Fruit fly (Drosophila melanogaster) whole organism, embryonic: ENCODE data around the gene CG43797.

ENCODE experiments used
- CG10959 ChIP-seq: fragments of 200-800 bp; sonication (Bioruptor generic); IDR thresholded peaks from 2 replicates; pipeline ENCODE4 v1.3.6; 2022; ENCODE audit warnings: missing biosample characterization, missing genetic modification characterization
- CG10979 ChIP-seq: fragments of 200-800 bp; sonication (Bioruptor generic); optimal IDR thresholded peaks from 2 replicates; lab custom pipeline; 2018; ENCODE audit warnings: missing biosample characterization, mild to moderate bottlenecking, missing genetic modification characterization, moderate library complexity
- CG11696 ChIP-seq: fragments of 200-800 bp; sonication (Bioruptor generic); IDR thresholded peaks from 2 replicates; pipeline ENCODE4 v1.3.6; 2022; ENCODE audit warnings: missing biosample characterization, missing genetic modification characterization
- CG12236 ChIP-seq: fragments of 200-800 bp; sonication (Bioruptor generic); optimal IDR thresholded peaks from 2 replicates; lab custom pipeline; 2016; ENCODE audit warnings: missing biosample characterization, missing genetic modification characterization
- CG12299 ChIP-seq: fragments of 200-800 bp; sonication (Bioruptor generic); optimal IDR thresholded peaks from 2 replicates; lab custom pipeline; 2018; ENCODE audit warnings: missing biosample characterization, mild to moderate bottlenecking, missing genetic modification characterization
- CG13296 ChIP-seq: fragments of 200-800 bp; sonication (Bioruptor generic); optimal IDR thresholded peaks from 3 replicates; lab custom pipeline; 2018; ENCODE audit warnings: missing biosample characterization, mild to moderate bottlenecking, missing genetic modification characterization
- CG13775 ChIP-seq: fragments of 200-800 bp; sonication (Bioruptor generic); optimal IDR thresholded peaks from 3 replicates; lab custom pipeline; 2017; ENCODE audit warnings: missing biosample characterization, mild to moderate bottlenecking, missing genetic modification characterization
- CG17612 ChIP-seq: fragments of 200-800 bp; sonication (Bioruptor generic); IDR thresholded peaks from 2 replicates; pipeline ENCODE4 v1.3.6; 2022; ENCODE audit warnings: missing biosample characterization, missing genetic modification characterization
- CG17912 ChIP-seq: fragments of 200-800 bp; sonication (Bioruptor generic); optimal IDR thresholded peaks from 2 replicates; lab custom pipeline; 2018; ENCODE audit warnings: missing biosample characterization, mild to moderate bottlenecking, missing genetic modification characterization
- CG2120 ChIP-seq: fragments of 200-800 bp; sonication (Bioruptor generic); optimal IDR thresholded peaks from 3 replicates; lab custom pipeline; 2016; ENCODE audit warnings: missing biosample characterization, missing genetic modification characterization
- CG2712 ChIP-seq: fragments of 200-800 bp; optimal IDR thresholded peaks from 3 replicates; lab custom pipeline; 2019; ENCODE audit warnings: missing biosample characterization, mild to moderate bottlenecking, missing genetic modification characterization, moderate library complexity
- CG3726 ChIP-seq: fragments of 200-800 bp; sonication (Bioruptor generic); IDR thresholded peaks from 3 replicates; pipeline ENCODE4, ENCODE4 v1.3.6; 2022; ENCODE audit warnings: missing biosample characterization, missing genetic modification characterization
- CG3847 ChIP-seq: fragments of 200-800 bp; sonication (Bioruptor generic); IDR thresholded peaks from 2 replicates; pipeline ENCODE4 v1.3.6; 2022; ENCODE audit warnings: missing biosample characterization, missing genetic modification characterization
- CG6272 ChIP-seq: fragments of 200-800 bp; sonication (Bioruptor generic); IDR thresholded peaks from 2 replicates; pipeline ENCODE4 v1.3.6; 2022; ENCODE audit warnings: missing biosample characterization, missing genetic modification characterization
- CG7372 ChIP-seq: fragments of 200-800 bp; sonication (Bioruptor generic); IDR thresholded peaks from 2 replicates; pipeline ENCODE4 v1.3.6; 2022; ENCODE audit warnings: missing biosample characterization, missing genetic modification characterization
- CrebB ChIP-seq: fragments of 200-800 bp; sonication (Bioruptor generic); optimal IDR thresholded peaks from 3 replicates; lab custom pipeline; 2018; ENCODE audit warnings: missing biosample characterization, mild to moderate bottlenecking, missing genetic modification characterization
- Dbx ChIP-seq: fragments of 200-800 bp; sonication (Bioruptor generic); IDR thresholded peaks from 3 replicates; pipeline ENCODE4 v1.3.6; 2022; ENCODE audit warnings: missing biosample characterization, missing genetic modification characterization
- Dp ChIP-seq: fragments of 200-800 bp; sonication (Bioruptor generic); optimal IDR thresholded peaks from 2 replicates; lab custom pipeline; 2018; ENCODE audit warnings: missing biosample characterization, mild to moderate bottlenecking, missing genetic modification characterization, moderate library complexity
- Drgx ChIP-seq: fragments of 200-800 bp; sonication (Bioruptor generic); IDR thresholded peaks from 2 replicates; pipeline ENCODE4 v1.3.6; 2022; ENCODE audit warnings: missing biosample characterization, missing genetic modification characterization
- E2f2 ChIP-seq: fragments of 200-800 bp; sonication (Bioruptor generic); IDR thresholded peaks from 2 replicates; pipeline ENCODE4 v1.3.6; 2022; ENCODE audit warnings: missing biosample characterization, missing genetic modification characterization
- Eip74EF ChIP-seq, 2 experiments: fragments of 200-800 bp in 1 of 2; fragments of >200 bp in 1 of 2; sonication (Bioruptor generic) in 1 of 2; optimal IDR thresholded peaks; 2 replicates each; lab custom pipeline; 2017 to 2019; ENCODE audit warnings: missing biosample characterization in 2 of 2, missing genetic modification characterization in 2 of 2, mild to moderate bottlenecking in 1 of 2, moderate library complexity in 1 of 2
- Ets65A ChIP-seq: fragments of 200-800 bp; sonication (Bioruptor generic); peaks from one replicate; lab custom pipeline; 2016; ENCODE audit warnings: missing biosample characterization, missing genetic modification characterization
- Fer1 ChIP-seq: fragments of 200-800 bp; sonication (Bioruptor generic); optimal IDR thresholded peaks from 2 replicates; lab custom pipeline; 2017; ENCODE audit warnings: missing biosample characterization, mild to moderate bottlenecking, missing genetic modification characterization
- HLH3B ChIP-seq: fragments of 200-800 bp; sonication (Bioruptor generic); IDR thresholded peaks from 2 replicates; pipeline ENCODE4 v1.3.6; 2022; ENCODE audit warnings: missing biosample characterization, missing genetic modification characterization
- Jarid2 ChIP-seq: fragments of 200-800 bp; sonication (Bioruptor generic); optimal IDR thresholded peaks from 3 replicates; lab custom pipeline; 2017; ENCODE audit warnings: mild to moderate bottlenecking, missing biosample characterization, missing genetic modification reagents, missing genetic modification characterization
- Max ChIP-seq: fragments of 200-800 bp; sonication (Bioruptor generic); optimal IDR thresholded peaks from 2 replicates; lab custom pipeline; 2016; ENCODE audit warnings: missing biosample characterization, mild to moderate bottlenecking, missing genetic modification characterization
- Myb ChIP-seq: fragments of 200-800 bp; sonication (Bioruptor generic); optimal IDR thresholded peaks from 2 replicates; lab custom pipeline; 2016; ENCODE audit warnings: missing biosample characterization, missing genetic modification characterization
- Poxn ChIP-seq: fragments of 200-800 bp; sonication (Bioruptor generic); IDR thresholded peaks from 2 replicates; pipeline ENCODE4 v1.3.6; 2022; ENCODE audit warnings: missing biosample characterization, missing genetic modification characterization
- Spps ChIP-seq: fragments of 200-800 bp; sonication (Bioruptor generic); optimal IDR thresholded peaks from 2 replicates; lab custom pipeline; 2018; ENCODE audit warnings: missing biosample characterization, mild to moderate bottlenecking, missing genetic modification characterization
- Sry-δ ChIP-seq: fragments of 200-800 bp; sonication (Bioruptor generic); optimal IDR thresholded peaks from 2 replicates; lab custom pipeline; 2016; ENCODE audit warnings: missing biosample characterization, missing genetic modification characterization
- Xbp1 ChIP-seq: fragments of 200-800 bp; sonication (Bioruptor generic); optimal IDR thresholded peaks from 3 replicates; lab custom pipeline; 2016; ENCODE audit warnings: missing biosample characterization, mild to moderate bottlenecking, missing genetic modification characterization
- abd-A ChIP-seq: fragments of 200-800 bp; sonication (Bioruptor generic); optimal IDR thresholded peaks from 3 replicates; lab custom pipeline; 2019; ENCODE audit warnings: missing biosample characterization, mild to moderate bottlenecking, missing genetic modification characterization, moderate library complexity
- ase ChIP-seq: fragments of 200-800 bp; sonication (Bioruptor generic); IDR thresholded peaks from 3 replicates; pipeline ENCODE4 v1.3.6; 2022; ENCODE audit warnings: missing biosample characterization, missing genetic modification characterization
- bbx ChIP-seq: fragments of 200-800 bp; sonication (Bioruptor generic); IDR thresholded peaks from 2 replicates; pipeline ENCODE4 v1.3.6; 2022; ENCODE audit warnings: missing biosample characterization, missing genetic modification characterization; ENCODE audit not compliant: partially characterized antibody
- bigmax ChIP-seq: fragments of 200-800 bp; sonication (Bioruptor generic); optimal IDR thresholded peaks from 2 replicates; lab custom pipeline; 2018; ENCODE audit warnings: missing biosample characterization, mild to moderate bottlenecking, missing genetic modification characterization
- chinmo ChIP-seq: fragments of 200-800 bp; sonication (Bioruptor generic); IDR thresholded peaks from 4 replicates; pipeline ENCODE4 v1.3.6; 2022; ENCODE audit warnings: missing biosample characterization, missing genetic modification characterization; ENCODE audit not compliant: partially characterized antibody
- chn ChIP-seq: fragments of 200-800 bp; sonication (Bioruptor generic); optimal IDR thresholded peaks from 2 replicates; lab custom pipeline; 2016; ENCODE audit warnings: missing biosample characterization, missing genetic modification characterization
- crol ChIP-seq: fragments of 200-800 bp; sonication (Bioruptor generic); IDR thresholded peaks from 2 replicates; pipeline ENCODE4 v1.3.6; 2022; ENCODE audit warnings: missing biosample characterization, missing genetic modification characterization
- dmrt99B ChIP-seq: fragments of 200-800 bp; sonication (Bioruptor generic); optimal IDR thresholded peaks from 2 replicates; lab custom pipeline; 2018; ENCODE audit warnings: missing biosample characterization, mild to moderate bottlenecking, missing genetic modification characterization, moderate library complexity
- fd96Cb ChIP-seq: fragments of 200-800 bp; sonication (Bioruptor generic); optimal IDR thresholded peaks from 2 replicates; lab custom pipeline; 2018; ENCODE audit warnings: missing biosample characterization, mild to moderate bottlenecking, missing genetic modification characterization, moderate library complexity
- fu2 ChIP-seq: fragments of 200-800 bp; sonication (Bioruptor generic); optimal IDR thresholded peaks from 2 replicates; lab custom pipeline; 2016; ENCODE audit warnings: missing biosample characterization, missing genetic modification characterization
- gro ChIP-seq: fragments of 200-800 bp; sonication (Bioruptor generic); optimal IDR thresholded peaks from 2 replicates; lab custom pipeline; 2016; ENCODE audit warnings: missing biosample characterization, missing genetic modification characterization
- ind ChIP-seq: fragments of 200-800 bp; sonication (Bioruptor generic); optimal IDR thresholded peaks from 3 replicates; lab custom pipeline; 2016; ENCODE audit warnings: missing biosample characterization, missing genetic modification characterization
- lov ChIP-seq, 2 experiments: fragments of 200-800 bp in 1 of 2; fragments of >200 bp in 1 of 2; sonication (Bioruptor generic) in 1 of 2; IDR thresholded peaks in 1 of 2; optimal IDR thresholded peaks in 1 of 2; 2 replicates in 1 of 2; 3 replicates in 1 of 2; pipeline versions ENCODE4 v1.3.6 to Lab custom; 2017 to 2022; ENCODE audit warnings: missing biosample characterization in 1 of 2, missing genetic modification characterization in 1 of 2
- luna ChIP-seq: fragments of 200-800 bp; sonication (Bioruptor generic); optimal IDR thresholded peaks from 2 replicates; lab custom pipeline; 2016; ENCODE audit warnings: missing biosample characterization, missing genetic modification characterization
- nerfin-1 ChIP-seq: fragments of 200-800 bp; sonication (Bioruptor generic); optimal IDR thresholded peaks from 3 replicates; lab custom pipeline; 2019; ENCODE audit warnings: missing biosample characterization, mild to moderate bottlenecking, missing genetic modification characterization, moderate library complexity
- rib ChIP-seq: fragments of 200-800 bp; sonication (Bioruptor generic); IDR thresholded peaks from 2 replicates; pipeline ENCODE4 v1.3.6; 2022; ENCODE audit warnings: missing biosample characterization, missing genetic modification characterization
- sisA ChIP-seq: fragments of 200-800 bp; sonication (Bioruptor generic); IDR thresholded peaks from 2 replicates; pipeline ENCODE4 v1.3.6; 2022; ENCODE audit warnings: missing biosample characterization, missing genetic modification characterization
- tll ChIP-seq, 2 experiments: fragments of 200-800 bp in 1 of 2; fragments of >200 bp in 1 of 2; sonication (Bioruptor generic) in 1 of 2; optimal IDR thresholded peaks; 2 replicates each; lab custom pipeline; 2017 to 2019; ENCODE audit warnings: missing biosample characterization in 2 of 2, missing genetic modification characterization in 2 of 2, mild to moderate bottlenecking in 1 of 2, moderate library complexity in 1 of 2
- tup ChIP-seq: fragments of 200-800 bp; sonication (Bioruptor generic); optimal IDR thresholded peaks from 2 replicates; lab custom pipeline; 2016; ENCODE audit warnings: missing biosample characterization, mild to moderate bottlenecking, missing genetic modification characterization, moderate library complexity

CG43797 gene

DNA sequence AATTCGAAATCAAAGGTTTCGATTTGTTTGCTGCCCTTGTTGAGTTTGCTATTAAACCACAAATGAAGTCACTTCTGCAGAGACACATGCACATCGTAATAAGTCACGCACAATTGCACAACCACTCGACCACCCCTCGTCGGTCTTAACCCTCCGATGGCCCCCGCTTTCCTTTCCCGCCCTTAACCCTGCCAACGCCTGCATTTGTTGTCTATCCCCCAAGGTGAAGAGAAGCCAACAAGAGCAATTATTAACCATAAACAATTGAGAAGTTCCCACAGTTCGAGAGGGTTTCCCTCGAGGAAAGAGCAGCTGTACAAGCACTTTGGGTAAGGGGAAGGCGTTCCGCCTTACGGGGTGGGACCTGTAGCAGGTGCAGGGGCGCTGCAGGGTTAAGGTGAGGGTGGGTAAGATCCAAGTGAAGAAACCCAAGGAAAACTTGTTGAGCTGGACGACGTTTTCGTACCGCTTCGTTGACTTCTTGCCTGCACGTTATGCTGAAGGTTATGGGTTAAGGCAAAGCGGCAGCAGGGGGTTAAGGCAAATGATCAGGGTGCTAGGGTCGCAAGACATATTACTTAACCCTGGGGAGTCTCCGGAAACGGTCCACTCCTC is 23.6 kb downstream of the CG43797 start (continued):
- no peak for TF ChIP-seq gro (GFP tag; lab: Kevin White, UChicago)
- 0 out of 4 replicates have a peak, but pooled peaks have one; percentile 34 for TF ChIP-seq chinmo (GFP tag; lab: Robert Waterston, UW)
- no peak for TF ChIP-seq CG17612
- peak; percentile 38 for TF ChIP-seq abd-A
- TF ChIP-seq ase (GFP tag; lab: Robert Waterston, UW): 0 out of 3 replicates have a peak, but pooled peaks have one; percentile 19
- no peak for TF ChIP-seq tup
- TF ChIP-seq crol (GFP tag; lab: Robert Waterston, UW): peak; percentile 56
- no peak for TF ChIP-seq Drgx (GFP tag; lab: Robert Waterston, UW)
- TF ChIP-seq CG7372 (GFP tag; lab: Robert Waterston, UW): no peak
- no peak for TF ChIP-seq CG6272
- TF ChIP-seq E2f2 (GFP tag; lab: Robert Waterston, UW): no peak
- peak; percentile 81 for TF ChIP-seq Ets65A (GFP tag; lab: Kevin White, UChicago)
- TF ChIP-seq Max (GFP tag; lab: Kevin White, UChicago): no peak
- TF ChIP-seq sisA: no peak
- no peak for TF ChIP-seq Sry-δ (GFP tag; lab: Kevin White, UChicago)
- no peak for TF ChIP-seq bigmax
- TF ChIP-seq CrebB: no peak
- no peak for TF ChIP-seq fu2 (GFP tag; lab: Kevin White, UChicago)
- TF ChIP-seq tll (GFP tag; optimal IDR thresholded peaks at IDR 0.05; lab: Kevin White, UChicago): peak in 1 of 2 experiments; percentile 33
- TF ChIP-seq lov (optimal IDR thresholded peaks at IDR 0.05; lab: Kevin White, UChicago): no peak
- TF ChIP-seq lov (GFP tag; IDR thresholded peaks at IDR 0.05; lab: Robert Waterston, UW): no peak
- no peak for TF ChIP-seq Xbp1
- TF ChIP-seq fd96Cb: no peak
- no peak for TF ChIP-seq CG12299 (tag; lab: Kevin White, UChicago)
- no peak for TF ChIP-seq CG17912 (GFP tag; lab: Kevin White, UChicago)
- no peak for TF ChIP-seq CG10979
- TF ChIP-seq dmrt99B (tag; lab: Kevin White, UChicago): no peak
- peak; percentile 32; the same call in 1 of the 2 replicates for TF ChIP-seq CG10959 (GFP tag; lab: Robert Waterston, UW)
- no peak for TF ChIP-seq HLH3B (GFP tag; lab: Robert Waterston, UW)
- TF ChIP-seq CG3847 (GFP tag; lab: Robert Waterston, UW): no peak
- no peak for TF ChIP-seq CG11696 (GFP tag; lab: Robert Waterston, UW)
- TF ChIP-seq rib (GFP tag; lab: Robert Waterston, UW): no peak
- no peak for TF ChIP-seq CG13296 (GFP tag; lab: Kevin White, UChicago)
- no peak for TF ChIP-seq chn (GFP tag; lab: Kevin White, UChicago)
- no peak for TF ChIP-seq Jarid2 (GFP tag; lab: Kevin White, UChicago)
- TF ChIP-seq Dp: no peak
- no peak for TF ChIP-seq CG3726 (GFP tag; lab: Robert Waterston, UW)
- no peak for TF ChIP-seq Poxn
- no peak for TF ChIP-seq CG13775 (GFP tag; lab: Kevin White, UChicago)
- TF ChIP-seq Dbx (GFP tag; lab: Robert Waterston, UW): no peak
- TF ChIP-seq CG12236: no peak
- TF ChIP-seq ind: no peak
- no peak for TF ChIP-seq Eip74EF (GFP tag; optimal IDR thresholded peaks at IDR 0.05; lab: Kevin White, UChicago)
- no peak for TF ChIP-seq Myb
- TF ChIP-seq CG2120 (GFP tag; lab: Kevin White, UChicago): no peak
- TF ChIP-seq CG2712: no peak
- TF ChIP-seq luna (GFP tag; lab: Kevin White, UChicago): no peak
- TF ChIP-seq Fer1: peak; percentile 25
- peak; percentile 16 for TF ChIP-seq nerfin-1
- no peak for TF ChIP-seq Spps (tag; lab: Kevin White, UChicago)
- TF ChIP-seq bbx (GFP tag; lab: Robert Waterston, UW): peak; percentile 30; the same call in 1 of the 2 replicates
